Fruit fly (Drosophila melanogaster) whole organism: ENCODE results near the gene Pde1c.

ENCODE experiments used
- CG8478 ChIP-seq: fragments of >200 bp; optimal IDR thresholded peaks from 2 replicates; lab custom pipeline; 2018; ENCODE audit warnings: inconsistent platforms
- Dll ChIP-seq: fragments of >200 bp; optimal IDR thresholded peaks from 2 replicates; lab custom pipeline; 2017
- EcR ChIP-seq, 2 experiments: fragments of >200 bp; optimal IDR thresholded peaks; 2 replicates each; lab custom pipeline; 2017; ENCODE audit warnings: missing biosample characterization in 2 of 2, missing genetic modification characterization in 2 of 2, missing genetic modification reagents in 2 of 2
- pan ChIP-seq: fragments of >200 bp; optimal IDR thresholded peaks from 2 replicates; lab custom pipeline; 2017
- psq ChIP-seq: fragments of >200 bp; optimal IDR thresholded peaks from 2 replicates; lab custom pipeline; 2017
- usp ChIP-seq: fragments of >200 bp; optimal IDR thresholded peaks from 2 replicates; lab custom pipeline; 2017; ENCODE audit warnings: missing biosample characterization, missing genetic modification characterization, mixed read lengths

Gene Pde1c

dm6 chr2L:11844278-11844677, 84.1 kb downstream of the Pde1c start:
- TF ChIP-seq EcR (GFP tag; optimal IDR thresholded peaks at IDR 0.05; lab: Kevin White, UChicago) (no peak), pan (lab: Kevin White, UChicago) (no peak), Dll (lab: Kevin White, UChicago) (no peak), CG8478 (lab: Kevin White, UChicago) (no peak), psq (lab: Kevin White, UChicago) (no peak), usp (GFP tag; lab: Kevin White, UChicago) (no peak)

- no peak for TF ChIP-seq Dll (lab: Kevin White, UChicago)
- no peak for TF ChIP-seq psq (lab: Kevin White, UChicago)
- TF ChIP-seq usp (GFP tag; lab: Kevin White, UChicago), result no peak
- no peak for TF ChIP-seq pan (lab: Kevin White, UChicago)
- no peak for TF ChIP-seq EcR (GFP tag; optimal IDR thresholded peaks at IDR 0.05; lab: Kevin White, UChicago)
- no peak for TF ChIP-seq CG8478 (lab: Kevin White, UChicago)
These were observed 85.8 kb downstream of the Pde1c start, which contains the start of the genes CG44008, CG14933, CG46426 and CG42486 for dm6 chr2L:11842291-11843187. Gene CG44008 (minus strand): TSS chr2L:11842445. Gene CG14933 (plus strand): TSS chr2L:11842828. Gene CG46426 (plus strand): TSS chr2L:11842828. Gene CG42486 (plus strand): TSS chr2L:11843137.

dm6 chr2L:11841538-11841937, 86.8 kb downstream of the Pde1c start:
- TF ChIP-seq EcR (GFP tag; optimal IDR thresholded peaks at IDR 0.05; lab: Kevin White, UChicago) (no peak), CG8478 (lab: Kevin White, UChicago) (no peak), pan (lab: Kevin White, UChicago) (no peak), usp (GFP tag; lab: Kevin White, UChicago) (no peak), Dll (lab: Kevin White, UChicago) (no peak), psq (lab: Kevin White, UChicago) (no peak)

dm6 chr2L:11840391-11840790, 88.0 kb downstream of the Pde1c start, which contains the start of gene CG31704:
Gene CG31704 (plus strand): TSS chr2L:11840691.
- TF ChIP-seq CG8478 (lab: Kevin White, UChicago) (no peak), usp (GFP tag; lab: Kevin White, UChicago) (no peak), pan (lab: Kevin White, UChicago) (no peak), EcR (GFP tag; optimal IDR thresholded peaks at IDR 0.05; lab: Kevin White, UChicago) (no peak), Dll (lab: Kevin White, UChicago) (no peak), psq (lab: Kevin White, UChicago) (no peak)

- no peak for TF ChIP-seq pan (lab: Kevin White, UChicago)
- no peak for TF ChIP-seq CG8478 (lab: Kevin White, UChicago)
- TF ChIP-seq usp (GFP tag; lab: Kevin White, UChicago), result no peak
- no peak for TF ChIP-seq Dll (lab: Kevin White, UChicago)
- TF ChIP-seq EcR (GFP tag; optimal IDR thresholded peaks at IDR 0.05; lab: Kevin White, UChicago), result no peak
- TF ChIP-seq psq (lab: Kevin White, UChicago), result no peak
These were observed 88.8 kb downstream of the Pde1c start, which contains the start of gene Sfp33A3 for dm6 chr2L:11839612-11840011. Gene Sfp33A3 (plus strand): TSS chr2L:11839912.

- no peak for TF ChIP-seq EcR (GFP tag; optimal IDR thresholded peaks at IDR 0.05; lab: Kevin White, UChicago)
- TF ChIP-seq Dll (lab: Kevin White, UChicago), result no peak
- no peak for TF ChIP-seq CG8478 (lab: Kevin White, UChicago)
- TF ChIP-seq pan (lab: Kevin White, UChicago), result no peak
- no peak for TF ChIP-seq usp (GFP tag; lab: Kevin White, UChicago)
These were observed 91.0 kb downstream of the Pde1c start, which contains the start of gene Sfp33A2 for dm6 chr2L:11837413-11837812. Gene Sfp33A2 (plus strand): TSS chr2L:11837713.

- no peak for TF ChIP-seq psq (lab: Kevin White, UChicago)
- TF ChIP-seq usp (GFP tag; lab: Kevin White, UChicago), result no peak
- TF ChIP-seq pan (lab: Kevin White, UChicago), result no peak
- TF ChIP-seq EcR (GFP tag; optimal IDR thresholded peaks at IDR 0.05; lab: Kevin White, UChicago), result no peak
- TF ChIP-seq Dll (lab: Kevin White, UChicago), result no peak
- TF ChIP-seq CG8478 (lab: Kevin White, UChicago), result no peak
These were observed 91.4 kb downstream of the Pde1c start, which contains the start of gene Sfp33A4 for dm6 chr2L:11836943-11837342. Gene Sfp33A4 (plus strand): TSS chr2L:11837243.

dm6 chr2L:11834308-11834707, 94.1 kb downstream of the Pde1c start, which contains the start of gene CG45012:
Gene CG45012 (plus strand): TSS chr2L:11834608.
- TF ChIP-seq Dll (lab: Kevin White, UChicago) (no peak), EcR (GFP tag; optimal IDR thresholded peaks at IDR 0.05; lab: Kevin White, UChicago) (no peak), CG8478 (lab: Kevin White, UChicago) (no peak), usp (GFP tag; lab: Kevin White, UChicago) (no peak), psq (lab: Kevin White, UChicago) (no peak), pan (lab: Kevin White, UChicago) (no peak)

- no peak for TF ChIP-seq usp (GFP tag; lab: Kevin White, UChicago)
- TF ChIP-seq EcR (GFP tag; optimal IDR thresholded peaks at IDR 0.05; lab: Kevin White, UChicago), result no peak
- no peak for TF ChIP-seq pan (lab: Kevin White, UChicago)
- TF ChIP-seq CG8478 (lab: Kevin White, UChicago), result no peak
- no peak for TF ChIP-seq Dll (lab: Kevin White, UChicago)
- no peak for TF ChIP-seq psq (lab: Kevin White, UChicago)
These were observed 94.6 kb downstream of the Pde1c start, which contains the start of gene CG45011 for dm6 chr2L:11833786-11834185. Gene CG45011 (plus strand): TSS chr2L:11834086.

dm6 chr2L:11829277-11829676, 99.1 kb downstream of the Pde1c start, which contains the start of gene esc:
Gene esc (minus strand): TSS chr2L:11829405.
- TF ChIP-seq CG8478 (lab: Kevin White, UChicago) (no peak), EcR (GFP tag; optimal IDR thresholded peaks at IDR 0.05; lab: Kevin White, UChicago) (no peak), pan (lab: Kevin White, UChicago) (no peak), usp (GFP tag; lab: Kevin White, UChicago) (no peak), Dll (lab: Kevin White, UChicago) (no peak), psq (lab: Kevin White, UChicago) (no peak)
